Fruit fly (Drosophila melanogaster): Measurements from ENCODE around the gene CG31560.

dm6 chr3R:6311641-6312259 is 2.0 kb downstream of the CG31560 start, which contains the start of gene Osi17:
- TF ChIP-seq psq (optimal IDR thresholded peaks at IDR 0.05) (no peak), CG8478 (optimal IDR thresholded peaks at IDR 0.05) (no peak), pan (optimal IDR thresholded peaks at IDR 0.05) (no peak), Dll (optimal IDR thresholded peaks at IDR 0.05) (no peak), usp (GFP tag; optimal IDR thresholded peaks at IDR 0.05) (no peak)
